Fruit fly (Drosophila melanogaster) S2 (cell line): ENCODE data around the gene Alp10.

Source experiments
- CG8478 ChIP-seq: fragments of >200 bp; optimal IDR thresholded peaks from 2 replicates; lab custom pipeline; 2018
- CTCF ChIP-seq, 2 experiments: fragments of >200 bp; optimal IDR thresholded peaks; 2 replicates each; lab custom pipeline; 2018

dm6 chr3L:5577250-5578138, 17.6 kb downstream of the Alp10 start, which contains the start of gene Msr-110:
- no peak for TF ChIP-seq CG8478 (lab: Kevin White, UChicago)
- no peak for TF ChIP-seq CTCF (optimal IDR thresholded peaks at IDR 0.05; lab: Kevin White, UChicago)
